Worm (Caenorhabditis elegans): Measurements from ENCODE around the gene dhs-23.

ce11 chrV:15406928-15407327, 25.9 kb downstream of the dhs-23 start, which contains the start of gene srh-257:
- no peak for TF ChIP-seq fkh-10 (GFP tag; optimal IDR thresholded peaks at IDR 0.05)
- no peak for TF ChIP-seq tag-97 (GFP tag; IDR thresholded peaks at IDR 0.05)
- no peak for TF ChIP-seq ceh-82 (tag; optimal IDR thresholded peaks at IDR 0.05)
- TF ChIP-seq spr-1 (tag; optimal IDR thresholded peaks at IDR 0.05) = no peak

Data from whole organism, L4 larva.